Fruit fly (Drosophila melanogaster) whole organism, embryonic: ENCODE measurements around the gene CG32801.

Source experiments
- Antp ChIP-seq: fragments of 200-800 bp; sonication (Bioruptor generic); optimal IDR thresholded peaks from 3 replicates; lab custom pipeline; 2016; ENCODE audit warnings: missing biosample characterization, missing genetic modification characterization
- Awh ChIP-seq: fragments of 200-800 bp; sonication (Bioruptor generic); IDR thresholded peaks from 2 replicates; pipeline ENCODE4, ENCODE4 v1.3.6; 2022; ENCODE audit warnings: missing biosample characterization, missing genetic modification characterization
- B-H2 ChIP-seq: fragments of 200-800 bp; sonication (Bioruptor generic); optimal IDR thresholded peaks from 2 replicates; lab custom pipeline; 2018; ENCODE audit warnings: missing biosample characterization, mild to moderate bottlenecking, missing genetic modification characterization
- CG10147 ChIP-seq: fragments of 200-800 bp; sonication (Bioruptor generic); optimal IDR thresholded peaks from 2 replicates; lab custom pipeline; 2019; ENCODE audit warnings: missing biosample characterization, mild to moderate bottlenecking, missing genetic modification characterization, moderate library complexity
- CG10274 ChIP-seq: fragments of 200-800 bp; sonication (Bioruptor generic); optimal IDR thresholded peaks from 3 replicates; lab custom pipeline; 2017; ENCODE audit warnings: missing biosample characterization, mild to moderate bottlenecking, missing genetic modification characterization
- CG11695 ChIP-seq: fragments of 200-800 bp; sonication (Bioruptor generic); IDR thresholded peaks from 3 replicates; pipeline ENCODE4 v1.3.6; 2022; ENCODE audit warnings: missing biosample characterization, missing genetic modification characterization
- CG12071 ChIP-seq: fragments of 200-800 bp; sonication (Bioruptor generic); optimal IDR thresholded peaks from 3 replicates; lab custom pipeline; 2018; ENCODE audit warnings: missing biosample characterization, mild to moderate bottlenecking, missing genetic modification characterization
- CG14014 ChIP-seq: fragments of 200-800 bp; sonication (Bioruptor generic); IDR thresholded peaks from 2 replicates; pipeline ENCODE4 v1.3.6; 2022; ENCODE audit warnings: missing biosample characterization, missing genetic modification characterization
- CG14667 ChIP-seq: fragments of 200-800 bp; sonication (Bioruptor generic); IDR thresholded peaks from 2 replicates; pipeline ENCODE4 v1.3.6; 2022; ENCODE audit warnings: missing biosample characterization, missing genetic modification characterization
- CG15269 ChIP-seq: fragments of 200-800 bp; sonication (Bioruptor generic); optimal IDR thresholded peaks from 2 replicates; lab custom pipeline; 2018; ENCODE audit warnings: missing biosample characterization, mild to moderate bottlenecking, missing genetic modification characterization, moderate library complexity
- CG16813 ChIP-seq: fragments of 200-800 bp; sonication (Bioruptor generic); IDR thresholded peaks from 3 replicates; pipeline ENCODE4 v1.3.6; 2022; ENCODE audit warnings: missing biosample characterization, missing genetic modification characterization; ENCODE audit not compliant: partially characterized antibody
- CG17359 ChIP-seq: fragments of 200-800 bp; sonication (Bioruptor generic); optimal IDR thresholded peaks from 3 replicates; lab custom pipeline; 2018; ENCODE audit warnings: missing biosample characterization, mild to moderate bottlenecking, missing genetic modification characterization, moderate library complexity
- CG2120 ChIP-seq: fragments of 200-800 bp; sonication (Bioruptor generic); optimal IDR thresholded peaks from 3 replicates; lab custom pipeline; 2016; ENCODE audit warnings: missing biosample characterization, missing genetic modification characterization
- CG32772 ChIP-seq: fragments of 200-800 bp; sonication (Bioruptor generic); IDR thresholded peaks from 2 replicates; pipeline ENCODE4 v1.3.6; 2022; ENCODE audit warnings: missing biosample characterization, missing genetic modification characterization
- CG6272 ChIP-seq: fragments of 200-800 bp; sonication (Bioruptor generic); IDR thresholded peaks from 2 replicates; pipeline ENCODE4 v1.3.6; 2022; ENCODE audit warnings: missing biosample characterization, missing genetic modification characterization
- CG6765 ChIP-seq: fragments of 200-800 bp; sonication (Bioruptor generic); optimal IDR thresholded peaks from 3 replicates; lab custom pipeline; 2017; ENCODE audit warnings: missing biosample characterization, mild to moderate bottlenecking, missing genetic modification characterization
- CG7357 ChIP-seq: fragments of 200-800 bp; sonication (Bioruptor generic); IDR thresholded peaks from 3 replicates; pipeline ENCODE4 v1.3.6; 2022; ENCODE audit warnings: missing biosample characterization, missing genetic modification characterization
- CG8281 ChIP-seq: fragments of 200-800 bp; sonication (Bioruptor generic); optimal IDR thresholded peaks from 2 replicates; lab custom pipeline; 2018; ENCODE audit warnings: missing biosample characterization, mild to moderate bottlenecking, missing genetic modification characterization, moderate library complexity
- CG9876 ChIP-seq: fragments of 200-800 bp; sonication (Bioruptor generic); optimal IDR thresholded peaks from 2 replicates; lab custom pipeline; 2016; ENCODE audit warnings: missing biosample characterization, missing genetic modification characterization
- Dip2 ChIP-seq: fragments of 200-800 bp; sonication (Bioruptor generic); IDR thresholded peaks from 2 replicates; pipeline ENCODE4 v1.3.6; 2022; ENCODE audit warnings: missing biosample characterization, missing genetic modification characterization
- Dll ChIP-seq: fragments of 200-800 bp; sonication (Bioruptor generic); IDR thresholded peaks from 4 replicates; pipeline ENCODE4 v1.3.6; 2022; ENCODE audit warnings: missing biosample characterization, missing genetic modification characterization; ENCODE audit not compliant: partially characterized antibody
- E2f2 ChIP-seq: fragments of 200-800 bp; sonication (Bioruptor generic); IDR thresholded peaks from 2 replicates; pipeline ENCODE4 v1.3.6; 2022; ENCODE audit warnings: missing biosample characterization, missing genetic modification characterization
- Fer1 ChIP-seq: fragments of 200-800 bp; sonication (Bioruptor generic); optimal IDR thresholded peaks from 2 replicates; lab custom pipeline; 2017; ENCODE audit warnings: missing biosample characterization, mild to moderate bottlenecking, missing genetic modification characterization
- Med ChIP-seq: fragments of 200-800 bp; sonication (Bioruptor generic); peaks from one replicate; lab custom pipeline; 2016; ENCODE audit warnings: missing biosample characterization, missing genetic modification characterization, mild to moderate bottlenecking, inconsistent platforms, moderate library complexity
- Meics ChIP-seq: fragments of 200-800 bp; sonication (Bioruptor generic); optimal IDR thresholded peaks from 2 replicates; lab custom pipeline; 2017; ENCODE audit warnings: missing biosample characterization, mild to moderate bottlenecking, missing genetic modification characterization
- NC2β ChIP-seq: fragments of 200-800 bp; sonication (Bioruptor generic); optimal IDR thresholded peaks from 2 replicates; lab custom pipeline; 2016; ENCODE audit warnings: missing biosample characterization, missing genetic modification characterization
- Usf ChIP-seq: fragments of 200-800 bp; sonication (Bioruptor generic); optimal IDR thresholded peaks from 2 replicates; lab custom pipeline; 2017; ENCODE audit warnings: missing genotype, missing biosample characterization, missing genetic modification characterization
- Xrp1 ChIP-seq: fragments of 200-800 bp; sonication (Bioruptor generic); IDR thresholded peaks from 2 replicates; pipeline ENCODE4 v1.3.6; 2022; ENCODE audit warnings: missing biosample characterization, missing genetic modification characterization
- bcd ChIP-seq: fragments of 200-800 bp; sonication (Bioruptor generic); optimal IDR thresholded peaks from 2 replicates; lab custom pipeline; 2017; ENCODE audit warnings: missing biosample characterization, mild to moderate bottlenecking, missing genetic modification characterization
- caup ChIP-seq: fragments of 200-800 bp; sonication (Bioruptor generic); optimal IDR thresholded peaks from 3 replicates; lab custom pipeline; 2017; ENCODE audit warnings: missing biosample characterization, mild to moderate bottlenecking, missing genetic modification characterization, moderate library complexity; ENCODE audit not compliant: severe bottlenecking
- chif ChIP-seq, 2 experiments: fragments of 200-800 bp; sonication (Bioruptor generic); optimal IDR thresholded peaks; 3 replicates each; lab custom pipeline; 2016; ENCODE audit warnings: missing biosample characterization in 2 of 2, missing genetic modification characterization in 2 of 2
- dati ChIP-seq: fragments of 200-800 bp; sonication (Bioruptor generic); IDR thresholded peaks from 2 replicates; pipeline ENCODE4 v1.3.6; 2022; ENCODE audit warnings: missing biosample characterization, missing genetic modification characterization
- dmrt11E ChIP-seq: fragments of 200-800 bp; sonication (Bioruptor generic); optimal IDR thresholded peaks from 3 replicates; lab custom pipeline; 2018; ENCODE audit warnings: missing biosample characterization, mild to moderate bottlenecking, missing genetic modification characterization, moderate library complexity
- dpn ChIP-seq, 2 experiments: fragments of 200-800 bp; sonication (Bioruptor generic); optimal IDR thresholded peaks; 3 replicates each; lab custom pipeline; 2016; ENCODE audit warnings: missing biosample characterization in 2 of 2, missing genetic modification characterization in 2 of 2
- grau ChIP-seq: fragments of 200-800 bp; optimal IDR thresholded peaks from 3 replicates; lab custom pipeline; 2019; ENCODE audit warnings: missing biosample characterization, mild to moderate bottlenecking, missing genetic modification characterization, moderate library complexity
- hbn ChIP-seq: fragments of 200-800 bp; sonication (Bioruptor generic); IDR thresholded peaks from 2 replicates; pipeline ENCODE4 v1.3.6; 2022; ENCODE audit warnings: missing biosample characterization, missing genetic modification characterization; ENCODE audit not compliant: partially characterized antibody
- jumu ChIP-seq: fragments of 200-800 bp; sonication (Bioruptor generic); optimal IDR thresholded peaks from 3 replicates; lab custom pipeline; 2016; ENCODE audit warnings: missing biosample characterization, missing genetic modification characterization
- ken ChIP-seq: fragments of 200-800 bp; sonication (Bioruptor generic); IDR thresholded peaks from 3 replicates; pipeline ENCODE4 v1.3.6; 2022; ENCODE audit warnings: missing biosample characterization, missing genetic modification characterization
- klu ChIP-seq: fragments of 200-800 bp; sonication (Bioruptor generic); IDR thresholded peaks from 2 replicates; pipeline ENCODE4 v1.3.6; 2022; ENCODE audit warnings: missing biosample characterization, missing genetic modification characterization
- lilli ChIP-seq: fragments of 200-800 bp; sonication (Bioruptor generic); optimal IDR thresholded peaks from 3 replicates; lab custom pipeline; 2016; ENCODE audit warnings: missing biosample characterization, missing genetic modification characterization
- maf-S ChIP-seq: fragments of 200-800 bp; sonication (Bioruptor generic); optimal IDR thresholded peaks from 2 replicates; lab custom pipeline; 2016; ENCODE audit warnings: missing biosample characterization, missing genetic modification characterization
- pnt ChIP-seq: fragments of 200-800 bp; sonication (Bioruptor generic); optimal IDR thresholded peaks from 3 replicates; lab custom pipeline; 2016; ENCODE audit warnings: missing biosample characterization, missing genetic modification characterization
- row ChIP-seq: fragments of 200-800 bp; sonication (Bioruptor generic); IDR thresholded peaks from 3 replicates; pipeline ENCODE4 v1.3.6; 2022; ENCODE audit warnings: missing biosample characterization, missing genetic modification characterization
- schlank ChIP-seq: fragments of 200-800 bp; sonication (Bioruptor generic); optimal IDR thresholded peaks from 2 replicates; lab custom pipeline; 2018; ENCODE audit warnings: missing biosample characterization, mild to moderate bottlenecking, missing genetic modification characterization
- sens ChIP-seq: fragments of 200-800 bp; sonication (Bioruptor generic); peaks from one replicate; lab custom pipeline; 2016; ENCODE audit warnings: missing biosample characterization, missing genetic modification characterization
- sob ChIP-seq: fragments of 200-800 bp; sonication (Bioruptor generic); IDR thresholded peaks from 2 replicates; pipeline ENCODE4 v1.3.6; 2022; ENCODE audit warnings: missing biosample characterization, missing genetic modification characterization
- ssp ChIP-seq: fragments of 200-800 bp; sonication (Bioruptor generic); IDR thresholded peaks from 2 replicates; pipeline ENCODE4 v1.3.6; 2022; ENCODE audit warnings: missing biosample characterization, missing genetic modification characterization
- sug ChIP-seq: fragments of 200-800 bp; optimal IDR thresholded peaks from 2 replicates; lab custom pipeline; 2019; ENCODE audit warnings: missing biosample characterization, mild to moderate bottlenecking, missing genetic modification characterization, moderate library complexity
- unpg ChIP-seq: fragments of 200-800 bp; sonication (Bioruptor generic); optimal IDR thresholded peaks from 3 replicates; lab custom pipeline; 2018; ENCODE audit warnings: missing biosample characterization, mild to moderate bottlenecking, missing genetic modification characterization, moderate library complexity
- wek ChIP-seq: fragments of 200-800 bp; sonication (Bioruptor generic); optimal IDR thresholded peaks from 3 replicates; lab custom pipeline; 2018; ENCODE audit warnings: missing biosample characterization, mild to moderate bottlenecking, missing genetic modification characterization, moderate library complexity

Gene CG32801

dm6 chrX:1880139-1880556, 22.8 kb downstream of the CG32801 start, which contains the start of gene Coa8 (continued):
- TF ChIP-seq Awh (GFP tag; lab: Robert Waterston, UW), result 0 out of 2 replicates have a peak, but pooled peaks have one; percentile 42
- peak; percentile 44 for TF ChIP-seq Xrp1 (GFP tag; lab: Robert Waterston, UW)
- TF ChIP-seq CG6272, result 0 out of 2 replicates have a peak, but pooled peaks have one; percentile 5
- no peak for TF ChIP-seq CG12071 (GFP tag; lab: Kevin White, UChicago)
- peak; percentile 48 for TF ChIP-seq grau (tag; lab: Kevin White, UChicago)
- TF ChIP-seq B-H2 (GFP tag; lab: Kevin White, UChicago), result peak; percentile 9
- no peak for TF ChIP-seq Usf (GFP tag; lab: Kevin White, UChicago)
- TF ChIP-seq wek, result peak; percentile 91
- peak; percentile 12 for TF ChIP-seq CG17359 (tag; lab: Kevin White, UChicago)
- peak; percentile 55 for TF ChIP-seq CG15269 (tag; lab: Kevin White, UChicago)
- TF ChIP-seq Dip2 (GFP tag; lab: Robert Waterston, UW), result no peak
- TF ChIP-seq Meics, result peak; percentile 38
- TF ChIP-seq sob (GFP tag; lab: Robert Waterston, UW), result 0 out of 2 replicates have a peak, but pooled peaks have one; percentile 52
- peak; percentile 47 for TF ChIP-seq Antp (GFP tag; lab: Kevin White, UChicago)
- 0 out of 3 replicates have a peak, but pooled peaks have one; percentile 8 for TF ChIP-seq ken (GFP tag; lab: Robert Waterston, UW)
- TF ChIP-seq jumu (GFP tag; lab: Kevin White, UChicago), result peak; percentile 17
- TF ChIP-seq pnt (GFP tag; lab: Kevin White, UChicago), result peak; percentile 12
- 0 out of 2 replicates have a peak, but pooled peaks have one; percentile 18 for TF ChIP-seq E2f2
- peak; percentile 42 for TF ChIP-seq CG16813 (GFP tag; lab: Robert Waterston, UW)
- peak; percentile 15 for TF ChIP-seq maf-S (GFP tag; lab: Kevin White, UChicago)
- peak; percentile 37 for TF ChIP-seq bcd
- peak; percentile 81 for TF ChIP-seq sens (GFP tag; lab: Kevin White, UChicago)
- peak; percentile 24 to 26 for TF ChIP-seq dpn (GFP tag; optimal IDR thresholded peaks at IDR 0.05; lab: Kevin White, UChicago)
- peak; percentile 37 for TF ChIP-seq hbn (GFP tag; lab: Robert Waterston, UW)
- TF ChIP-seq schlank, result no peak
- peak; percentile 3 for TF ChIP-seq CG10147
- 0 out of 3 replicates have a peak, but pooled peaks have one; percentile 5 for TF ChIP-seq CG7357 (GFP tag; lab: Robert Waterston, UW)
- peak in 1 of 2 experiments; percentile 5 for TF ChIP-seq chif (GFP tag; optimal IDR thresholded peaks at IDR 0.05; lab: Kevin White, UChicago)
- peak; percentile 34 for TF ChIP-seq Fer1
- TF ChIP-seq dmrt11E (tag; lab: Kevin White, UChicago), result peak; percentile 6
- TF ChIP-seq klu, result peak; percentile 29; the same call in 1 of the 2 replicates
- peak; percentile 53 for TF ChIP-seq unpg (GFP tag; lab: Kevin White, UChicago)
- peak; percentile 49; the same call in 2 of the 3 replicates for TF ChIP-seq CG11695 (GFP tag; lab: Robert Waterston, UW)
- TF ChIP-seq CG14667, result peak; percentile 30; the same call in 1 of the 2 replicates
- peak; percentile 19 for TF ChIP-seq CG10274 (GFP tag; lab: Kevin White, UChicago)
- no peak for TF ChIP-seq CG8281 (tag; lab: Kevin White, UChicago)
- no peak for TF ChIP-seq NC2β (GFP tag; lab: Kevin White, UChicago)
- 0 out of 2 replicates have a peak, but pooled peaks have one; percentile 30 for TF ChIP-seq CG14014 (GFP tag; lab: Robert Waterston, UW)
- TF ChIP-seq CG9876 (GFP tag; lab: Kevin White, UChicago), result peak; percentile 17
- TF ChIP-seq CG2120 (GFP tag; lab: Kevin White, UChicago), result peak; percentile 52
- TF ChIP-seq row (GFP tag; lab: Robert Waterston, UW), result peak; percentile 83
- TF ChIP-seq ssp, result peak; percentile 42; the same call in 1 of the 2 replicates
- TF ChIP-seq dati (GFP tag; lab: Robert Waterston, UW), result no peak
- peak; percentile 57 for TF ChIP-seq Dll (GFP tag; lab: Robert Waterston, UW)
- 0 out of 2 replicates have a peak, but pooled peaks have one; percentile 47 for TF ChIP-seq CG32772 (GFP tag; lab: Robert Waterston, UW)
- peak; percentile 89 for TF ChIP-seq Med (GFP tag; lab: Kevin White, UChicago)
- TF ChIP-seq lilli (GFP tag; lab: Kevin White, UChicago), result peak; percentile 53
- peak; percentile 33 for TF ChIP-seq sug
- peak; percentile 47 for TF ChIP-seq caup (GFP tag; lab: Kevin White, UChicago)
- TF ChIP-seq CG6765 (GFP tag; lab: Kevin White, UChicago), result peak; percentile 17
